Worm (Caenorhabditis elegans): ENCODE measurements around the gene bpl-1.
A peak's percentile ranks its signal among the peaks of the same experiment; 100 is the strongest.

DNA sequence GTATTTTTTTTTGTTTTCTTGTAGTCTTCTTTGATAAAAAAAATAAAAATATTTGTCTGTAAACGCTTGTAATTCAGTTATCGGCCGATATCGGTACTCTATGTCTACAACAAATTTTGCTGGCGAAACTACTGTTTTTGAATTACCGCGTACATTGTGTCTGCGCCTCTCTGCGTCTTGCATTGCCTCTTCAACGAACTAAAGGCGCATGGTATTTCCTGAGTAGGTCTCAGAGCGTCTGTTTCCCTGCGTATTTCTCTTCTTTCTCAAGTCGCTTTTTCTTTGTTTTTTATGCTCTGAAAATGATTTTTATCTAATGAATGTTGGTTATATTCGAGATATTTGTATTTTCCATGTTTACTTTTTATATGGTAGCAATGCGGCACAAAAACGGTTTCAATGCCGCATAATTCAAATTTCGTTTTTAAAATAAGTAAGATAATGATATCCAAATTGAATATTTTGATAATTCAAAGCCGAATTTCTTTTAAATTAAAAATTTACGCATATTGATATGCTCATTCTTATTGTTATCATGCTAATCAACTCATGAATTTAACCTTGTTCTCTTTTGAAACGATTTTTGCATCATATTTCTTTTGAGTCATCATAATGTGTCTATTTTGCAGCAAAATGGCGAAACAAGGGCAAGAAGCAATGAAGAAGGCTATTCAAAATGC, 23.1 kb upstream of the bpl-1 start, which contains the start of gene phb-2:
- TF ChIP-seq nhr-23 (tag; optimal IDR thresholded peaks at IDR 0.05) (peak; percentile 77), egl-27 (tag; optimal IDR thresholded peaks at IDR 0.05) (peak; percentile 8), skn-1 (tag; optimal IDR thresholded peaks at IDR 0.05) (peak; percentile 72), elt-3 (tag; optimal IDR thresholded peaks at IDR 0.05) (peak in 1 of 3 experiments; percentile 4), zag-1 (tag; optimal IDR thresholded peaks at IDR 0.05) (no peak), mml-1 (tag; optimal IDR thresholded peaks at IDR 0.05) (no peak), ceh-9 (tag; optimal IDR thresholded peaks at IDR 0.05) (no peak), pqm-1 (tag; optimal IDR thresholded peaks at IDR 0.05) (peak; percentile 11), snpc-4 (tag; optimal IDR thresholded peaks at IDR 0.05) (peak; percentile 79), nhr-237 (tag; optimal IDR thresholded peaks at IDR 0.05) (no peak), ceh-82 (tag; optimal IDR thresholded peaks at IDR 0.05) (peak; percentile 6)

Data from whole organism, L3 larva.